Worm (Caenorhabditis elegans): ENCODE results near the gene msp-79.

DNA sequence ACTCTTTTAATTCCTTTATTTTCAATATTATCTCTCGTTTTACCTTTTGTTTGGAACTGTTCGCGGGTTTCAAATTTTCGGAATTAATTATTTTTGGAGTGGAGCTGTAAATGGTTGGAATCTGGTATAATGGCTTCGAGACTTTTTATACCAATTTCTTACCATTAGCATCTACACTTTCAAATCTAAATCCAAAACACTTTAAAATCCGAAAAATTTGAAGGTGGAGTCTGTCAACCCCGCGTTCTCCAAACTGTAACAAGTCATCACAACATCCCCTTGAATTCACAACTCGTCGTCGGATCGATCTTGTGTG is 9.6 kb downstream of the msp-79 start, which contains the start of gene nhr-97:
- TF ChIP-seq ama-1 (optimal IDR thresholded peaks at IDR 0.05) (no peak), hnd-1 (tag; optimal IDR thresholded peaks at IDR 0.05) (no peak)

Data from whole organism, early embryonic.